Fruit fly (Drosophila melanogaster): ENCODE measurements around the gene CG10492.

CG10492 gene

dm6 chr2L:19097374-19097773 is 43.5 kb downstream of the CG10492 start:
- TF ChIP-seq foxo (GFP tag; optimal IDR thresholded peaks at IDR 0.05) (no peak), tai (GFP tag; optimal IDR thresholded peaks at IDR 0.05) (no peak), HLH106 (tag; optimal IDR thresholded peaks at IDR 0.05) (no peak), Abd-B (GFP tag; optimal IDR thresholded peaks at IDR 0.05) (no peak), jim (GFP tag; optimal IDR thresholded peaks at IDR 0.05) (no peak), Vsx2 (GFP tag; optimal IDR thresholded peaks at IDR 0.05; ENCODE audit: partially characterized antibody) (no peak), GATAd (GFP tag; optimal IDR thresholded peaks at IDR 0.05) (no peak), usp (GFP tag; optimal IDR thresholded peaks at IDR 0.05) (no peak), Sp1 (GFP tag; optimal IDR thresholded peaks at IDR 0.05) (no peak), br (GFP tag; optimal IDR thresholded peaks at IDR 0.05) (no peak), dl (GFP tag; optimal IDR thresholded peaks at IDR 0.05; ENCODE audit: insufficient read depth in 1 of 2, partially characterized antibody in 2 of 2) (no peak), dsf (GFP tag; optimal IDR thresholded peaks at IDR 0.05; ENCODE audit: borderline replicate concordance) (no peak), psq (GFP tag; optimal IDR thresholded peaks at IDR 0.05) (no peak), Dfd (GFP tag; optimal IDR thresholded peaks at IDR 0.05) (no peak), Myc (optimal IDR thresholded peaks at IDR 0.05) (no peak), brk (GFP tag; optimal IDR thresholded peaks at IDR 0.05) (no peak), CrebA (GFP tag; optimal IDR thresholded peaks at IDR 0.05; ENCODE audit: borderline replicate concordance) (no peak), Rel (GFP tag; optimal IDR thresholded peaks at IDR 0.05) (no peak), Rel (tag; optimal IDR thresholded peaks at IDR 0.05) (no peak), Dif (GFP tag; optimal IDR thresholded peaks at IDR 0.05; ENCODE audit: partially characterized antibody) (no peak), dmrt93B (GFP tag; optimal IDR thresholded peaks at IDR 0.05) (no peak)

dm6 chr2L:19098668-19099067 is 44.8 kb downstream of the CG10492 start:
- TF ChIP-seq pan (optimal IDR thresholded peaks at IDR 0.05) (no peak), CrebA (GFP tag; optimal IDR thresholded peaks at IDR 0.05; ENCODE audit: borderline replicate concordance) (no peak), sage (GFP tag; optimal IDR thresholded peaks at IDR 0.05) (no peak), usp (GFP tag; optimal IDR thresholded peaks at IDR 0.05) (no peak), Dif (GFP tag; optimal IDR thresholded peaks at IDR 0.05; ENCODE audit: partially characterized antibody) (no peak), dl (GFP tag; optimal IDR thresholded peaks at IDR 0.05; ENCODE audit: insufficient read depth in 1 of 2, partially characterized antibody in 2 of 2) (no peak), Abd-B (GFP tag; optimal IDR thresholded peaks at IDR 0.05) (no peak), dmrt93B (GFP tag; optimal IDR thresholded peaks at IDR 0.05) (no peak), tai (GFP tag; optimal IDR thresholded peaks at IDR 0.05) (no peak), fru (GFP tag; optimal IDR thresholded peaks at IDR 0.05) (no peak), br (GFP tag; optimal IDR thresholded peaks at IDR 0.05) (no peak), dsf (GFP tag; optimal IDR thresholded peaks at IDR 0.05; ENCODE audit: borderline replicate concordance) (no peak), brk (GFP tag; optimal IDR thresholded peaks at IDR 0.05) (no peak), CG32264 (GFP tag; optimal IDR thresholded peaks at IDR 0.05) (no peak), Mio (GFP tag; optimal IDR thresholded peaks at IDR 0.05) (no peak), CG9705 (GFP tag; optimal IDR thresholded peaks at IDR 0.05) (no peak), Dfd (GFP tag; optimal IDR thresholded peaks at IDR 0.05) (no peak), h (GFP tag; optimal IDR thresholded peaks at IDR 0.05) (no peak), jim (GFP tag; optimal IDR thresholded peaks at IDR 0.05) (no peak)

dm6 chr2L:19101744-19102143 is 47.9 kb downstream of the CG10492 start, which contains the start of the genes CG17344 and CG43731:
CG17344 (plus strand) TSS chr2L:19102044.
CG43731 (plus strand) TSS chr2L:19102044.
- TF ChIP-seq OdsH (GFP tag; optimal IDR thresholded peaks at IDR 0.05) = no peak
- TF ChIP-seq dsf (GFP tag; optimal IDR thresholded peaks at IDR 0.05; ENCODE audit: borderline replicate concordance) = no peak
- no peak for TF ChIP-seq CrebA (GFP tag; optimal IDR thresholded peaks at IDR 0.05; ENCODE audit: borderline replicate concordance)
- TF ChIP-seq sv (GFP tag; optimal IDR thresholded peaks at IDR 0.05) = no peak
- no peak for TF ChIP-seq Vsx2 (GFP tag; optimal IDR thresholded peaks at IDR 0.05; ENCODE audit: partially characterized antibody)
- no peak for TF ChIP-seq Mio (GFP tag; optimal IDR thresholded peaks at IDR 0.05)
- no peak for TF ChIP-seq N (GFP tag; optimal IDR thresholded peaks at IDR 0.05)
- no peak for TF ChIP-seq usp (GFP tag; optimal IDR thresholded peaks at IDR 0.05)
- TF ChIP-seq br (GFP tag; optimal IDR thresholded peaks at IDR 0.05) = no peak
- no peak for TF ChIP-seq Hr83 (GFP tag; optimal IDR thresholded peaks at IDR 0.05; ENCODE audit: poor library complexity, severe bottlenecking)
- TF ChIP-seq Rel (GFP tag; optimal IDR thresholded peaks at IDR 0.05) = no peak
- TF ChIP-seq Rel (tag; optimal IDR thresholded peaks at IDR 0.05) = no peak
- TF ChIP-seq sage (GFP tag; optimal IDR thresholded peaks at IDR 0.05) = no peak
- no peak for TF ChIP-seq HLH106 (tag; optimal IDR thresholded peaks at IDR 0.05)
- no peak for TF ChIP-seq fru (GFP tag; optimal IDR thresholded peaks at IDR 0.05)
- no peak for TF ChIP-seq rgr (GFP tag; optimal IDR thresholded peaks at IDR 0.05)
- no peak for TF ChIP-seq jim (GFP tag; optimal IDR thresholded peaks at IDR 0.05)
- TF ChIP-seq ey (GFP tag; optimal IDR thresholded peaks at IDR 0.05) = no peak
- TF ChIP-seq psq (GFP tag; optimal IDR thresholded peaks at IDR 0.05) = no peak
- no peak for TF ChIP-seq woc (GFP tag; optimal IDR thresholded peaks at IDR 0.05)

Measured in whole organism, wandering third instar larva.